Worm (Caenorhabditis elegans): Measurements from ENCODE around the gene tsp-17.

Gene tsp-17

DNA sequence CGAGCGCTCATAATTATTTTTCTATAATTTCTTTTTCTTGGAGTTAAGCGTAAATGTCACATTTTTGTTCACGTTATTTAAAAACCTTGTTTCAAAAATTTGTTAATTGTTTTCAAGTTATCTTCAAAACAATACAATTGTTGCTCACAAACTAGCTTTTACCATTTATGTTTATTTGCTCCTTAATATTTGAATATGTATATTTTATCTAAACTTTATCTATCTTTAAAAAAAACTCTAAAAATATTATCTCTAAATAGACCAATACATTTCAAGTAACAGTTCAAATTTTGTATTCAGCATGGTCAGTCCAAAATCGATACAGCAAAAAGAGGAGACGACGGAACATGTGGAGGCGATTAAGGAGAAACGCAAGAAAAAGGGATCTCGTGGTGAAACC lies 25.0 kb upstream of the tsp-17 start, which contains the start of gene R11G1.7:
Gene R11G1.7 (plus strand): TSS at position 301 of the 400 bp plus-strand sequence.
- TF ChIP-seq lin-39 (tag; optimal IDR thresholded peaks at IDR 0.05) (no peak), ceh-82 (tag; optimal IDR thresholded peaks at IDR 0.05) (no peak), daf-12 (tag; optimal IDR thresholded peaks at IDR 0.05) (no peak), snpc-4 (tag; optimal IDR thresholded peaks at IDR 0.05) (no peak), madf-9 (GFP tag; conservative IDR thresholded peaks at IDR 0.05) (no peak), ama-1 (optimal IDR thresholded peaks at IDR 0.05) (no peak), dmd-9 (GFP tag; IDR thresholded peaks at IDR 0.05) (no peak), mxl-2 (GFP tag; conservative IDR thresholded peaks at IDR 0.05) (no peak), mxl-3 (GFP tag; optimal IDR thresholded peaks at IDR 0.05) (no peak), snpc-1.2 (GFP tag; IDR thresholded peaks at IDR 0.05) (no peak), nhr-41 (GFP tag; IDR thresholded peaks at IDR 0.05) (no peak), unc-39 (tag; optimal IDR thresholded peaks at IDR 0.05) (no peak), skn-1 (tag; optimal IDR thresholded peaks at IDR 0.05) (no peak), T20F7.1 (GFP tag; optimal IDR thresholded peaks at IDR 0.05) (no peak), lin-1 (GFP tag; IDR thresholded peaks at IDR 0.05) (no peak)

- TF ChIP-seq sdz-12 (GFP tag; optimal IDR thresholded peaks at IDR 0.05) (no peak), madf-9 (GFP tag; conservative IDR thresholded peaks at IDR 0.05) (no peak), ztf-11 (tag; optimal IDR thresholded peaks at IDR 0.05) (no peak), daf-16 (GFP tag; optimal IDR thresholded peaks at IDR 0.05) (no peak), daf-16 (tag; optimal IDR thresholded peaks at IDR 0.05) (no peak), R02D3.7 (tag; optimal IDR thresholded peaks at IDR 0.05) (no peak), mdt-29 (GFP tag; IDR thresholded peaks at IDR 0.05) (no peak), nhr-102 (tag; optimal IDR thresholded peaks at IDR 0.05) (no peak), nhr-41 (GFP tag; IDR thresholded peaks at IDR 0.05) (no peak), hmg-1.1 (GFP tag; IDR thresholded peaks at IDR 0.05) (no peak), ama-1 (optimal IDR thresholded peaks at IDR 0.05) (no peak), fkh-10 (GFP tag; optimal IDR thresholded peaks at IDR 0.05) (no peak)
Observed at ce11 chrX:3659192-3659591, 21.8 kb upstream of the tsp-17 start, which contains the start of gene R11G1.1. R11G1.1 (plus strand) TSS chrX:3659492.

- TF ChIP-seq ceh-62 (tag; optimal IDR thresholded peaks at IDR 0.05) = no peak
- no peak for TF ChIP-seq tag-97 (GFP tag; IDR thresholded peaks at IDR 0.05)
- TF ChIP-seq Y75B8A.6 (GFP tag; IDR thresholded peaks at IDR 0.05) = no peak
- no peak for TF ChIP-seq dmd-8 (GFP tag; IDR thresholded peaks at IDR 0.05)
- TF ChIP-seq ctbp-1 (GFP tag; IDR thresholded peaks at IDR 0.05) = no peak
- no peak for TF ChIP-seq attf-4 (tag; optimal IDR thresholded peaks at IDR 0.05)
- TF ChIP-seq mxl-3 (GFP tag; optimal IDR thresholded peaks at IDR 0.05) = no peak
- TF ChIP-seq lim-7 (GFP tag; IDR thresholded peaks at IDR 0.05) = no peak
- TF ChIP-seq zip-2 (tag; optimal IDR thresholded peaks at IDR 0.05) = no peak
- TF ChIP-seq sdz-12 (GFP tag; optimal IDR thresholded peaks at IDR 0.05) = no peak
- no peak for TF ChIP-seq F10B5.3 (tag; optimal IDR thresholded peaks at IDR 0.05)
- TF ChIP-seq nhr-41 (GFP tag; IDR thresholded peaks at IDR 0.05) = no peak
- TF ChIP-seq F26F4.8 (GFP tag; conservative IDR thresholded peaks at IDR 0.05) = no peak
- TF ChIP-seq dve-1 (tag; optimal IDR thresholded peaks at IDR 0.05; ENCODE audit: insufficient read depth) = no peak
Observed at ce11 chrX:3668842-3669241, 12.1 kb upstream of the tsp-17 start, which contains the start of gene snet-1. snet-1 (minus strand) TSS chrX:3668942.

DNA sequence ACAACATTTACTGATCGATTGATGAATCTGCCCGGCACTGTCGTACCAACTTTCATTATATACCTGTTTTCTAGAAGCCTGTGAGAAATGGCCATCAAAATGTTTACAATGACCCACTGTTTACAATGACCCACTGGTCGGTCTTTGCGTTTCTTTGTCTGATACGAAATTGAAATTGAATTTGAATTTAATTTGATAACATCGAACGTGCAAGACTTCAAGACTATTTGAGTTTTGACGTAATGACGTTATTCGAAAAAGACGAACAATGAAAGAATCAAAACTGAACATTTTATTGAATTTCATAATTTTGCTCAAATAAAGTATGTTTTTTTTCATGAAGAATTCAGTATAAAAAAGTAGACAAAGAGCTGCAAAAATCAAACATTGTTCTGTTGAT lies 9.0 kb upstream of the tsp-17 start, which contains the start of gene C02F12.5:
Gene C02F12.5 (minus strand): TSS at position 101 of the 400 bp plus-strand sequence.
- TF ChIP-seq nhr-111 (GFP tag; optimal IDR thresholded peaks at IDR 0.05) = no peak
- peak in 1 of 2 experiments; percentile 30 for TF ChIP-seq hif-1 (tag; optimal IDR thresholded peaks at IDR 0.05)
- TF ChIP-seq fos-1 (tag; optimal IDR thresholded peaks at IDR 0.05) = no peak
